Worm (Caenorhabditis elegans) whole organism, L3 larva: ENCODE results near the gene R05D8.9.

Source experiments
- R02D3.7 ChIP-seq: fragments of 150-350 bp; optimal IDR thresholded peaks from 2 replicates; lab custom pipeline; 2014; ENCODE audit warnings: missing biosample characterization, missing genetic modification characterization
- ama-1 ChIP-seq: fragments of 150-350 bp; optimal IDR thresholded peaks from 2 replicates; lab custom pipeline; 2018
- ceh-16 ChIP-seq: sonication (generic microtip); optimal IDR thresholded peaks from 2 replicates; lab custom pipeline; 2017; ENCODE audit warnings: missing biosample characterization, missing genetic modification characterization
- ceh-28 ChIP-seq: fragments of 150-350 bp; optimal IDR thresholded peaks from 2 replicates; lab custom pipeline; 2014; ENCODE audit warnings: missing biosample characterization, missing genetic modification reagents, missing genetic modification characterization
- ceh-82 ChIP-seq: fragments of 150-350 bp; optimal IDR thresholded peaks from 2 replicates; lab custom pipeline; 2014; ENCODE audit warnings: missing biosample characterization, missing genetic modification characterization
- daf-12 ChIP-seq: fragments of 150-350 bp; optimal IDR thresholded peaks from 2 replicates; lab custom pipeline; 2014; ENCODE audit warnings: missing biosample characterization, missing genetic modification reagents, missing genetic modification characterization
- egl-27 ChIP-seq: sonication (generic microtip); optimal IDR thresholded peaks from 4 replicates; lab custom pipeline; 2017; ENCODE audit warnings: missing biosample characterization, missing genetic modification reagents, missing genetic modification characterization
- egl-5 ChIP-seq: fragments of 150-350 bp; optimal IDR thresholded peaks from 2 replicates; lab custom pipeline; 2017; ENCODE audit warnings: missing biosample characterization, missing genetic modification reagents, missing genetic modification characterization, inconsistent platforms
- elt-1 ChIP-seq: fragments of 150-350 bp; optimal IDR thresholded peaks from 2 replicates; lab custom pipeline; 2014; ENCODE audit warnings: missing biosample characterization, missing genetic modification characterization
- elt-2 ChIP-seq: sonication (generic microtip); optimal IDR thresholded peaks from 2 replicates; lab custom pipeline; 2016; ENCODE audit warnings: missing genetic modification reagents, mild to moderate bottlenecking, missing genetic modification characterization, missing compliant biosample characterization
- elt-3 ChIP-seq, 3 experiments: fragments of 150-350 bp in 1 of 3; sonication (generic microtip) in 2 of 3; optimal IDR thresholded peaks; 2 replicates in 2 of 3; 4 replicates in 1 of 3; lab custom pipeline; 2014 to 2017; ENCODE audit warnings: missing biosample characterization in 3 of 3, missing genetic modification characterization in 3 of 3
- eor-1 ChIP-seq, 2 experiments: fragments of 150-350 bp; optimal IDR thresholded peaks; 2 replicates each; lab custom pipeline; 2014 to 2018; ENCODE audit warnings: missing biosample characterization in 2 of 2, missing genetic modification characterization in 2 of 2
- fkh-10 ChIP-seq: sonication (generic microtip); optimal IDR thresholded peaks from 2 replicates; lab custom pipeline; 2017; ENCODE audit warnings: missing biosample characterization, missing genetic modification reagents, missing genetic modification characterization
- fkh-2 ChIP-seq: fragments of 150-350 bp; optimal IDR thresholded peaks from 2 replicates; lab custom pipeline; 2014; ENCODE audit warnings: missing biosample characterization, missing genetic modification reagents, missing genetic modification characterization
- fos-1 ChIP-seq: fragments of 150-350 bp; optimal IDR thresholded peaks from 2 replicates; lab custom pipeline; 2014; ENCODE audit warnings: missing biosample characterization, missing genetic modification characterization
- jun-1 ChIP-seq: fragments of 150-350 bp; optimal IDR thresholded peaks from 2 replicates; lab custom pipeline; 2014; ENCODE audit warnings: missing biosample characterization, missing genetic modification reagents, missing genetic modification characterization
- lin-15B ChIP-seq: fragments of 150-350 bp; optimal IDR thresholded peaks from 2 replicates; lab custom pipeline; 2014; ENCODE audit warnings: missing biosample characterization, missing genetic modification characterization
- lsy-12 ChIP-seq: sonication (generic microtip); optimal IDR thresholded peaks from 2 replicates; lab custom pipeline; 2016; ENCODE audit warnings: mild to moderate bottlenecking, missing genetic modification characterization, missing compliant biosample characterization
- mdl-1 ChIP-seq: fragments of 150-350 bp; optimal IDR thresholded peaks from 2 replicates; lab custom pipeline; 2014; ENCODE audit warnings: missing biosample characterization, missing genetic modification characterization
- mml-1 ChIP-seq: fragments of 150-350 bp; sonication (generic microtip); optimal IDR thresholded peaks from 3 replicates; lab custom pipeline; 2014; ENCODE audit warnings: missing biosample characterization, missing genetic modification characterization
- nfya-1 ChIP-seq: sonication (generic microtip); optimal IDR thresholded peaks from 2 replicates; lab custom pipeline; 2017; ENCODE audit warnings: missing genetic modification characterization, mild to moderate bottlenecking, missing compliant biosample characterization, antibody characterized with exemption, moderate library complexity; ENCODE audit not compliant: insufficient read depth
- nhr-11 ChIP-seq: fragments of 150-350 bp; optimal IDR thresholded peaks from 2 replicates; lab custom pipeline; 2014; ENCODE audit warnings: missing biosample characterization, missing genetic modification characterization
- nhr-12 ChIP-seq: fragments of 150-350 bp; optimal IDR thresholded peaks from 2 replicates; lab custom pipeline; 2014; ENCODE audit warnings: missing biosample characterization, missing genetic modification characterization
- nhr-23 ChIP-seq: fragments of 150-350 bp; optimal IDR thresholded peaks from 2 replicates; lab custom pipeline; 2014; ENCODE audit warnings: missing biosample characterization, missing genetic modification reagents, missing genetic modification characterization
- nhr-237 ChIP-seq: fragments of 150-350 bp; optimal IDR thresholded peaks from 2 replicates; lab custom pipeline; 2014; ENCODE audit warnings: missing biosample characterization, missing genetic modification characterization
- nhr-25 ChIP-seq: sonication (generic microtip); optimal IDR thresholded peaks from 2 replicates; lab custom pipeline; 2017; ENCODE audit warnings: missing biosample characterization, missing genetic modification characterization
- nhr-28 ChIP-seq: fragments of 150-350 bp; optimal IDR thresholded peaks from 2 replicates; lab custom pipeline; 2014; ENCODE audit warnings: missing biosample characterization, missing genetic modification characterization
- nhr-76 ChIP-seq: fragments of 150-350 bp; sonication (generic microtip); optimal IDR thresholded peaks from 5 replicates; lab custom pipeline; 2014; ENCODE audit warnings: missing biosample characterization, missing genetic modification characterization
- nhr-77 ChIP-seq: fragments of 150-350 bp; optimal IDR thresholded peaks from 2 replicates; lab custom pipeline; 2014; ENCODE audit warnings: missing biosample characterization, missing genetic modification characterization
- pha-4 ChIP-seq: fragments of 150-350 bp; optimal IDR thresholded peaks from 2 replicates; lab custom pipeline; 2014; ENCODE audit warnings: missing biosample characterization, missing genetic modification reagents, missing genetic modification characterization
- sea-2 ChIP-seq: fragments of 150-350 bp; sonication (generic microtip); optimal IDR thresholded peaks from 4 replicates; lab custom pipeline; 2014; ENCODE audit warnings: missing biosample characterization, missing genetic modification reagents, missing genetic modification characterization
- skn-1 ChIP-seq: fragments of 150-350 bp; optimal IDR thresholded peaks from 2 replicates; lab custom pipeline; 2014; ENCODE audit warnings: missing biosample characterization, missing genetic modification characterization
- snpc-4 ChIP-seq: fragments of 150-350 bp; optimal IDR thresholded peaks from 2 replicates; lab custom pipeline; 2014; ENCODE audit warnings: missing biosample characterization, missing genetic modification characterization
- tbx-2 ChIP-seq: sonication (generic microtip); optimal IDR thresholded peaks from 2 replicates; lab custom pipeline; 2016; ENCODE audit warnings: mild to moderate bottlenecking, missing genetic modification characterization, missing compliant biosample characterization
- zag-1 ChIP-seq: fragments of 150-350 bp; optimal IDR thresholded peaks from 2 replicates; lab custom pipeline; 2014; ENCODE audit warnings: missing biosample characterization, missing genetic modification characterization
- ztf-11 ChIP-seq: fragments of 150-350 bp; optimal IDR thresholded peaks from 2 replicates; lab custom pipeline; 2014; ENCODE audit warnings: missing biosample characterization, missing genetic modification characterization
- ztf-4 ChIP-seq: fragments of 150-350 bp; optimal IDR thresholded peaks from 2 replicates; lab custom pipeline; 2014; ENCODE audit warnings: missing biosample characterization, missing genetic modification characterization

Gene R05D8.9

ce11 chrV:2739607-2740006, 27.8 kb downstream of the R05D8.9 start:
- TF ChIP-seq ceh-28 (tag; lab: Kevin White, UChicago) (no peak), daf-12 (tag; lab: Kevin White, UChicago) (no peak), ceh-82 (tag; lab: Kevin White, UChicago) (no peak), nhr-25 (tag; lab: Kevin White, UChicago) (no peak), ama-1 (lab: Kevin White, UChicago) (no peak), fkh-2 (tag; lab: Kevin White, UChicago) (no peak), nhr-77 (no peak), elt-2 (tag; lab: Kevin White, UChicago) (no peak), ztf-4 (tag; lab: Kevin White, UChicago) (no peak), snpc-4 (tag; lab: Kevin White, UChicago) (no peak), fos-1 (tag; lab: Kevin White, UChicago) (no peak), mdl-1 (tag; lab: Kevin White, UChicago) (no peak), lin-15B (no peak), nhr-76 (tag; lab: Kevin White, UChicago) (no peak), ceh-16 (tag; lab: Kevin White, UChicago) (no peak), sea-2 (GFP tag; lab: Kevin White, UChicago) (no peak), tbx-2 (no peak)

- TF ChIP-seq jun-1 (tag; lab: Kevin White, UChicago) (no peak), nhr-12 (tag; lab: Kevin White, UChicago) (no peak), eor-1 (tag; optimal IDR thresholded peaks at IDR 0.05; lab: Kevin White, UChicago) (no peak), ceh-16 (tag; lab: Kevin White, UChicago) (no peak), elt-2 (tag; lab: Kevin White, UChicago) (no peak), nfya-1 (tag; lab: Kevin White, UChicago) (no peak), skn-1 (tag; lab: Kevin White, UChicago) (no peak), mdl-1 (tag; lab: Kevin White, UChicago) (no peak), pha-4 (no peak), snpc-4 (tag; lab: Kevin White, UChicago) (no peak), nhr-28 (tag; lab: Kevin White, UChicago) (no peak), fkh-10 (GFP tag; lab: Kevin White, UChicago) (no peak), daf-12 (tag; lab: Kevin White, UChicago) (no peak), nhr-11 (no peak), R02D3.7 (no peak), fkh-2 (tag; lab: Kevin White, UChicago) (no peak), lin-15B (no peak), mml-1 (tag; lab: Kevin White, UChicago) (no peak), fos-1 (tag; lab: Kevin White, UChicago) (no peak)
Measured at ce11 chrV:2738174-2738573, 29.2 kb downstream of the R05D8.9 start, which contains the start of gene srg-56. Gene srg-56 (minus strand): TSS chrV:2738274.

DNA sequence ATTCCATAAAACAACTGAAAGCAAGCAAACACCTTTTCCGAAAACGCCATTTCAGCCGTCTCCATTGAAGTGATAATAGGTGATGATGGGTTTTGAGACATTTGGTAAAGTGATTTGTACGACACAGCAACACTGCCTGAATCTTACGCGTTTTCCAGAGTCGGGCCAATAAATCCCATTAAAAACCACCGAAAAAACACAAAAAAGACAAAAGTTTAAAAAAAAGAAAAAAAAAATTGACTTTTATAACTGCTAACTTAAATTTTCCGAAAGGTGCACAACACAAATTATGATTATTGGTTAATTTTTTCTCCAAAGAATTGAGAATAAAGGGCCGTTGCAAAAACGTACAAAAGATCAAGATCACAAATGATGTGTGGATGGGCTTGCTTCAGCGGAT, 33.0 kb downstream of the R05D8.9 start, which contains the start of gene srg-57:
Gene srg-57, minus strand, starts transcription at position 101 of the 400 bp plus-strand sequence.
- no peak for TF ChIP-seq eor-1 (tag; optimal IDR thresholded peaks at IDR 0.05; lab: Kevin White, UChicago)
- TF ChIP-seq nhr-237 (tag; lab: Kevin White, UChicago): no peak
- TF ChIP-seq fkh-10 (GFP tag; lab: Kevin White, UChicago): no peak
- TF ChIP-seq ztf-11 (tag; lab: Kevin White, UChicago): no peak
- TF ChIP-seq elt-1 (tag; lab: Kevin White, UChicago): no peak
- no peak for TF ChIP-seq elt-3 (tag; optimal IDR thresholded peaks at IDR 0.05; lab: Kevin White, UChicago)
- no peak for TF ChIP-seq tbx-2
- no peak for TF ChIP-seq egl-27 (tag; lab: Kevin White, UChicago)
- no peak for TF ChIP-seq nhr-28 (tag; lab: Kevin White, UChicago)
- no peak for TF ChIP-seq lsy-12 (tag; lab: Kevin White, UChicago)
- no peak for TF ChIP-seq daf-12 (tag; lab: Kevin White, UChicago)
- TF ChIP-seq nhr-23 (tag; lab: Kevin White, UChicago): no peak
- no peak for TF ChIP-seq mml-1 (tag; lab: Kevin White, UChicago)
- no peak for TF ChIP-seq zag-1
- no peak for TF ChIP-seq fos-1 (tag; lab: Kevin White, UChicago)
- no peak for TF ChIP-seq ztf-4 (tag; lab: Kevin White, UChicago)
- TF ChIP-seq egl-5 (tag; lab: Kevin White, UChicago): no peak
- no peak for TF ChIP-seq elt-2 (tag; lab: Kevin White, UChicago)
